Worm (Caenorhabditis elegans) whole organism, L4/young adult: ENCODE data around the gene ZK353.10.

Source experiments
- dao-5 ChIP-seq: sonication (generic microtip); optimal IDR thresholded peaks from 2 replicates; lab custom pipeline; 2016; ENCODE audit warnings: missing genotype, missing genetic modification characterization, moderate library complexity, missing compliant biosample characterization
- him-1 ChIP-seq: sonication (generic microtip); optimal IDR thresholded peaks from 2 replicates; lab custom pipeline; 2016; ENCODE audit warnings: missing genotype, missing genetic modification reagents, missing genetic modification characterization, missing compliant biosample characterization

ce11 chrIII:8409166-8409565 is 14.9 kb upstream of the ZK353.10 start, which contains the start of gene ZK353.9:
- TF ChIP-seq him-1 (tag; lab: Kevin White, UChicago) (no peak), dao-5 (tag; lab: Kevin White, UChicago) (no peak)
